Worm (Caenorhabditis elegans) whole organism, L2 larva: ENCODE measurements around the gene fbxa-86.

Source experiments
- C34F6.9 ChIP-seq: fragments of 150-350 bp; optimal IDR thresholded peaks from 2 replicates; lab custom pipeline; 2014; ENCODE audit warnings: missing biosample characterization, missing genetic modification characterization
- F13H6.1 ChIP-seq: sonication (generic microtip); optimal IDR thresholded peaks from 2 replicates; lab custom pipeline; 2016; ENCODE audit warnings: missing genetic modification characterization, missing compliant biosample characterization
- R02D3.7 ChIP-seq: fragments of 150-350 bp; optimal IDR thresholded peaks from 2 replicates; lab custom pipeline; 2014; ENCODE audit warnings: missing biosample characterization, missing genetic modification characterization
- alr-1 ChIP-seq: fragments of 150-350 bp; optimal IDR thresholded peaks from 2 replicates; lab custom pipeline; 2014; ENCODE audit warnings: missing biosample characterization, missing genetic modification characterization
- blmp-1 ChIP-seq: sonication (generic microtip); optimal IDR thresholded peaks from 2 replicates; lab custom pipeline; 2017; ENCODE audit warnings: missing genetic modification characterization, mild to moderate bottlenecking, missing compliant biosample characterization, antibody characterized with exemption, moderate library complexity; ENCODE audit not compliant: insufficient read depth
- ceh-16 ChIP-seq: fragments of 150-350 bp; optimal IDR thresholded peaks from 2 replicates; lab custom pipeline; 2014; ENCODE audit warnings: missing biosample characterization, missing genetic modification characterization
- ceh-82 ChIP-seq: fragments of 150-350 bp; optimal IDR thresholded peaks from 2 replicates; lab custom pipeline; 2014; ENCODE audit warnings: missing biosample characterization, missing genetic modification characterization
- crh-2 ChIP-seq: sonication (generic microtip); optimal IDR thresholded peaks from 2 replicates; lab custom pipeline; 2017; ENCODE audit warnings: missing biosample characterization, missing genetic modification characterization
- dmd-4 ChIP-seq: sonication (generic microtip); optimal IDR thresholded peaks from 2 replicates; lab custom pipeline; 2017; ENCODE audit warnings: missing biosample characterization, missing genetic modification characterization
- egl-27 ChIP-seq: sonication (generic microtip); optimal IDR thresholded peaks from 3 replicates; lab custom pipeline; 2017; ENCODE audit warnings: missing biosample characterization, missing genetic modification reagents, missing genetic modification characterization
- elt-1 ChIP-seq: fragments of 150-350 bp; optimal IDR thresholded peaks from 2 replicates; lab custom pipeline; 2014; ENCODE audit warnings: missing biosample characterization, missing genetic modification characterization
- fos-1 ChIP-seq: fragments of 150-350 bp; optimal IDR thresholded peaks from 2 replicates; lab custom pipeline; 2014; ENCODE audit warnings: missing biosample characterization, missing genetic modification characterization
- gmeb-1 ChIP-seq: fragments of 150-350 bp; optimal IDR thresholded peaks from 2 replicates; lab custom pipeline; 2014; ENCODE audit warnings: missing biosample characterization, missing genetic modification characterization
- lin-11 ChIP-seq: fragments of 150-350 bp; sonication (generic microtip); optimal IDR thresholded peaks from 2 replicates; lab custom pipeline; 2014; ENCODE audit warnings: missing biosample characterization, missing genetic modification characterization, inconsistent platforms, mixed read lengths
- lin-13 ChIP-seq: fragments of 150-350 bp; optimal IDR thresholded peaks from 2 replicates; lab custom pipeline; 2014; ENCODE audit warnings: missing biosample characterization, missing genetic modification reagents, missing genetic modification characterization
- lsy-2 ChIP-seq, 2 experiments: fragments of 150-350 bp in 1 of 2; sonication (generic microtip) in 1 of 2; optimal IDR thresholded peaks; 2 replicates each; lab custom pipeline; 2014 to 2017; ENCODE audit warnings: missing biosample characterization in 2 of 2, missing genetic modification characterization in 2 of 2
- mbf-1 ChIP-seq: sonication (generic microtip); optimal IDR thresholded peaks from 2 replicates; lab custom pipeline; 2017; ENCODE audit warnings: missing biosample characterization, missing genetic modification characterization
- mdl-1 ChIP-seq, 2 experiments: fragments of 150-350 bp in 1 of 2; sonication (generic microtip) in 1 of 2; optimal IDR thresholded peaks; 2 replicates each; lab custom pipeline; 2017; ENCODE audit warnings: missing biosample characterization in 2 of 2, missing genetic modification characterization in 2 of 2
- nhr-10 ChIP-seq: sonication (generic microtip); optimal IDR thresholded peaks from 2 replicates; lab custom pipeline; 2017; ENCODE audit warnings: missing biosample characterization, missing genetic modification characterization
- nhr-11 ChIP-seq: fragments of 150-350 bp; optimal IDR thresholded peaks from 2 replicates; lab custom pipeline; 2014; ENCODE audit warnings: missing biosample characterization, missing genetic modification characterization
- nhr-129 ChIP-seq: fragments of 150-350 bp; optimal IDR thresholded peaks from 2 replicates; lab custom pipeline; 2014; ENCODE audit warnings: missing biosample characterization, missing genetic modification characterization
- nhr-23 ChIP-seq: fragments of 150-350 bp; optimal IDR thresholded peaks from 2 replicates; lab custom pipeline; 2014; ENCODE audit warnings: missing biosample characterization, missing genetic modification reagents, missing genetic modification characterization
- nhr-237 ChIP-seq: fragments of 150-350 bp; optimal IDR thresholded peaks from 2 replicates; lab custom pipeline; 2014; ENCODE audit warnings: missing biosample characterization, missing genetic modification characterization
- nhr-25 ChIP-seq: fragments of 150-350 bp; sonication (generic microtip); optimal IDR thresholded peaks from 3 replicates; lab custom pipeline; 2014; ENCODE audit warnings: missing biosample characterization, missing genetic modification characterization
- nhr-6 ChIP-seq: fragments of 150-350 bp; optimal IDR thresholded peaks from 2 replicates; lab custom pipeline; 2014; ENCODE audit warnings: missing biosample characterization, missing genetic modification characterization
- nhr-77 ChIP-seq: fragments of 150-350 bp; optimal IDR thresholded peaks from 2 replicates; lab custom pipeline; 2014; ENCODE audit warnings: missing biosample characterization, missing genetic modification characterization
- sem-4 ChIP-seq: fragments of 150-350 bp; optimal IDR thresholded peaks from 2 replicates; lab custom pipeline; 2014; ENCODE audit warnings: missing biosample characterization, missing genetic modification reagents, missing genetic modification characterization
- skn-1 ChIP-seq: sonication (generic microtip); optimal IDR thresholded peaks from 2 replicates; lab custom pipeline; 2017; ENCODE audit warnings: missing biosample characterization, missing genetic modification characterization
- sma-3 ChIP-seq: sonication (generic microtip); optimal IDR thresholded peaks from 2 replicates; lab custom pipeline; 2016; ENCODE audit warnings: missing genetic modification reagents, missing genetic modification characterization, missing compliant biosample characterization
- sma-9 ChIP-seq, 2 experiments: fragments of 150-350 bp in 1 of 2; sonication (generic microtip) in 1 of 2; optimal IDR thresholded peaks; 2 replicates each; lab custom pipeline; 2014 to 2016; ENCODE audit warnings: missing genetic modification characterization in 2 of 2, mild to moderate bottlenecking in 1 of 2, missing biosample characterization in 1 of 2, missing compliant biosample characterization in 1 of 2, missing genetic modification reagents in 1 of 2, moderate library complexity in 1 of 2
- snpc-4 ChIP-seq: fragments of 150-350 bp; optimal IDR thresholded peaks from 2 replicates; lab custom pipeline; 2014; ENCODE audit warnings: missing biosample characterization, missing genetic modification characterization
- unc-39 ChIP-seq: fragments of 150-350 bp; optimal IDR thresholded peaks from 2 replicates; lab custom pipeline; 2014; ENCODE audit warnings: missing biosample characterization, missing genetic modification characterization
- unc-55 ChIP-seq: fragments of 150-350 bp; sonication (generic microtip); optimal IDR thresholded peaks from 3 replicates; lab custom pipeline; 2014; ENCODE audit warnings: missing biosample characterization, missing genetic modification reagents, missing genetic modification characterization
- unc-62 ChIP-seq: fragments of 150-350 bp; optimal IDR thresholded peaks from 2 replicates; lab custom pipeline; 2014; ENCODE audit warnings: missing biosample characterization, missing genetic modification reagents, missing genetic modification characterization
- zag-1 ChIP-seq: fragments of 150-350 bp; optimal IDR thresholded peaks from 2 replicates; lab custom pipeline; 2014; ENCODE audit warnings: missing biosample characterization, missing genetic modification characterization
- ztf-1 ChIP-seq: fragments of 200-800 bp; sonication (Bioruptor generic); conservative IDR thresholded peaks from 2 replicates; pipeline ENCODE4 v1.3.6; 2022; ENCODE audit warnings: missing genetic modification characterization, missing compliant biosample characterization
- ztf-4 ChIP-seq: fragments of 150-350 bp; optimal IDR thresholded peaks from 2 replicates; lab custom pipeline; 2014; ENCODE audit warnings: missing biosample characterization, missing genetic modification characterization

Gene fbxa-86

ce11 chrIV:4913090-4913489, 24.7 kb downstream of the fbxa-86 start, which contains the start of gene str-156:
Gene str-156 (plus strand): TSS chrIV:4913390.
- TF ChIP-seq nhr-25 (tag; lab: Kevin White, UChicago) (no peak), gmeb-1 (no peak), nhr-23 (tag; lab: Kevin White, UChicago) (no peak), unc-55 (GFP tag; lab: Kevin White, UChicago) (no peak), unc-39 (tag; lab: Kevin White, UChicago) (no peak), skn-1 (tag; lab: Kevin White, UChicago) (no peak), sma-9 (GFP tag; optimal IDR thresholded peaks at IDR 0.05; lab: Kevin White, UChicago) (no peak), sma-9 (tag; optimal IDR thresholded peaks at IDR 0.05; lab: Kevin White, UChicago) (no peak), R02D3.7 (tag; lab: Kevin White, UChicago) (no peak), ceh-82 (no peak), nhr-77 (tag; lab: Kevin White, UChicago) (no peak), ztf-1 (GFP tag; lab: Robert Waterston, UW) (no peak), F13H6.1 (tag; lab: Kevin White, UChicago) (no peak), nhr-6 (tag; lab: Kevin White, UChicago) (no peak), unc-62 (no peak), zag-1 (tag; lab: Kevin White, UChicago) (no peak), ztf-4 (tag; lab: Kevin White, UChicago) (no peak), crh-2 (no peak)
- TF ChIP-seq, all 48 proteins: peak for 0

ce11 chrIV:4909039-4909438, 28.8 kb downstream of the fbxa-86 start, which contains the start of gene str-159:
Gene str-159 (plus strand): TSS chrIV:4909339.
- TF ChIP-seq lsy-2 (tag; optimal IDR thresholded peaks at IDR 0.05; lab: Kevin White, UChicago): no peak
- no peak for TF ChIP-seq C34F6.9 (tag; lab: Kevin White, UChicago)
- no peak for TF ChIP-seq dmd-4 (tag; lab: Kevin White, UChicago)
- TF ChIP-seq ceh-82: no peak
- TF ChIP-seq elt-1 (tag; lab: Kevin White, UChicago): no peak
- no peak for TF ChIP-seq unc-62
- TF ChIP-seq nhr-6 (tag; lab: Kevin White, UChicago): no peak
- TF ChIP-seq egl-27 (tag; lab: Kevin White, UChicago): no peak
- TF ChIP-seq ceh-16: no peak
- no peak for TF ChIP-seq ztf-1 (GFP tag; lab: Robert Waterston, UW)
- TF ChIP-seq lin-13 (GFP tag; lab: Kevin White, UChicago): no peak
- TF ChIP-seq F13H6.1 (tag; lab: Kevin White, UChicago): no peak
- no peak for TF ChIP-seq unc-39 (tag; lab: Kevin White, UChicago)
- no peak for TF ChIP-seq alr-1 (tag; lab: Kevin White, UChicago)
- no peak for TF ChIP-seq fos-1 (tag; lab: Kevin White, UChicago)
- no peak for TF ChIP-seq nhr-237
- no peak for TF ChIP-seq lin-11
- TF ChIP-seq skn-1 (tag; lab: Kevin White, UChicago): no peak
- TF ChIP-seq unc-55 (GFP tag; lab: Kevin White, UChicago): no peak
- no peak for TF ChIP-seq sem-4 (tag; lab: Kevin White, UChicago)

ce11 chrIV:4905645-4906135, 32.1 kb downstream of the fbxa-86 start, which contains the start of gene T08B6.4:
Gene T08B6.4 (plus strand): TSS chrIV:4905695.
- TF ChIP-seq sma-3 (GFP tag; lab: Kevin White, UChicago) (no peak), mbf-1 (no peak), unc-62 (no peak), nhr-10 (tag; lab: Kevin White, UChicago) (no peak), zag-1 (tag; lab: Kevin White, UChicago) (no peak), lin-11 (no peak), nhr-25 (tag; lab: Kevin White, UChicago) (no peak), nhr-23 (tag; lab: Kevin White, UChicago) (no peak), F13H6.1 (tag; lab: Kevin White, UChicago) (no peak), nhr-237 (no peak), snpc-4 (tag; lab: Kevin White, UChicago) (no peak), crh-2 (no peak), blmp-1 (tag; lab: Kevin White, UChicago) (no peak), egl-27 (tag; lab: Kevin White, UChicago) (no peak), nhr-129 (tag; lab: Kevin White, UChicago) (no peak), lsy-2 (tag; optimal IDR thresholded peaks at IDR 0.05; lab: Kevin White, UChicago) (no peak), mdl-1 (tag; optimal IDR thresholded peaks at IDR 0.05; lab: Kevin White, UChicago) (no peak), nhr-11 (tag; lab: Kevin White, UChicago) (no peak)
